Worm (Caenorhabditis elegans): ENCODE results near the gene ZK856.14.

DNA sequence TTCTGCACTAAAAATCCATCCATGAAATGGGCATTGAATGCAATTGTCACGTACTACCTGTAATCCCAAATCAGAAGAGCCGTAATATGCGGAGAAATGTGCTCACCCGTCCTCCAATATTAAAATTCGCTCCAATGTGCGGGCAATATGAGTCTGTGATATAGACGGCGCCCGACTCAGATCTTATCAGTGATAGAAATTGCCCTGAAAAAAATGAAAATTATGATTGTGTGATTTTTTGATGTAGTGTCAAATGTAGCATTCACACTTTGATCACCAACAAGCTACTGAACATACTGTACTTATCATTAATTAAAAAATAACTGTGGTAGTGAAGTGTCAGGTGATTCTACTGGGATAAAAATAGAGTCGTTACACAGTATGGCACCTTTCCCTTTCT is 7.8 kb downstream of the ZK856.14 start:
- no peak for TF ChIP-seq F52B5.7 (tag; optimal IDR thresholded peaks at IDR 0.05)
- TF ChIP-seq Y79H2A.3 (GFP tag; conservative IDR thresholded peaks at IDR 0.05), result no peak
- TF ChIP-seq mel-28 (tag; optimal IDR thresholded peaks at IDR 0.05; ENCODE audit: borderline replicate concordance), result no peak
- no peak for TF ChIP-seq T26A5.8 (tag; optimal IDR thresholded peaks at IDR 0.05)
- TF ChIP-seq unc-62 (GFP tag; optimal IDR thresholded peaks at IDR 0.05), result no peak
- TF ChIP-seq dox-1 (GFP tag; IDR thresholded peaks at IDR 0.05), result no peak
- no peak for TF ChIP-seq ceh-79 (tag; optimal IDR thresholded peaks at IDR 0.05)
- TF ChIP-seq bed-1 (GFP tag; IDR thresholded peaks at IDR 0.05), result no peak

Data from whole organism, young adult.